Worm (Caenorhabditis elegans): ENCODE measurements around the gene T05A10.6.

ce11 chrX:10837609-10838008 lies 43.1 kb upstream of the T05A10.6 start:
- TF ChIP-seq pqm-1 (tag; optimal IDR thresholded peaks at IDR 0.05) (no peak), ama-1 (optimal IDR thresholded peaks at IDR 0.05) (no peak), unc-86 (tag; optimal IDR thresholded peaks at IDR 0.05) (no peak), tbx-2 (tag; optimal IDR thresholded peaks at IDR 0.05) (no peak), C08G9.2 (tag; optimal IDR thresholded peaks at IDR 0.05) (no peak)

Data from whole organism, late embryonic.